Worm (Caenorhabditis elegans) whole organism, L4 larva: ENCODE measurements around the gene cnnm-3.

Experiments
- F10B5.3 ChIP-seq: sonication (generic microtip); optimal IDR thresholded peaks from 2 replicates; lab custom pipeline; 2016; ENCODE audit warnings: mild to moderate bottlenecking, missing genetic modification characterization, missing compliant biosample characterization
- F26F4.8 ChIP-seq: fragments of 200-800 bp; sonication (Bioruptor generic); conservative IDR thresholded peaks from 2 replicates; pipeline ENCODE4 v1.3.6; 2022; ENCODE audit warnings: missing genetic modification characterization, missing compliant biosample characterization
- F44E2.7 ChIP-seq: fragments of 200-800 bp; sonication (Bioruptor generic); IDR thresholded peaks from 2 replicates; pipeline ENCODE4 v2.1.2; 2022; ENCODE audit warnings: missing genetic modification characterization, missing compliant biosample characterization
- T26A8.4 ChIP-seq: fragments of 200-800 bp; sonication (Bioruptor generic); IDR thresholded peaks from 2 replicates; pipeline ENCODE4 v1.3.6; 2022; ENCODE audit warnings: missing genetic modification characterization, missing compliant biosample characterization
- Y48G9A.11 ChIP-seq: fragments of 200-800 bp; sonication (Bioruptor generic); IDR thresholded peaks from 2 replicates; pipeline ENCODE4 v1.3.6; 2022; ENCODE audit warnings: missing genetic modification reagents, missing genetic modification characterization, missing compliant biosample characterization
- ZK337.2 ChIP-seq: fragments of 200-800 bp; sonication (Bioruptor generic); IDR thresholded peaks from 2 replicates; pipeline ENCODE4 v1.3.6; 2022; ENCODE audit warnings: missing genetic modification reagents, missing genetic modification characterization, missing compliant biosample characterization
- aha-1 ChIP-seq: fragments of 150-350 bp; peaks from one replicate; lab custom pipeline; 2014; ENCODE audit warnings: missing biosample characterization, missing genetic modification characterization
- ama-1 ChIP-seq: fragments of 150-350 bp; optimal IDR thresholded peaks from 2 replicates; lab custom pipeline; 2014; ENCODE audit warnings: inconsistent platforms, mixed read lengths
- attf-4 ChIP-seq: sonication (generic microtip); optimal IDR thresholded peaks from 3 replicates; lab custom pipeline; 2017; ENCODE audit warnings: missing biosample characterization, missing genetic modification characterization
- ceh-20 ChIP-seq: fragments of 200-800 bp; sonication (Bioruptor generic); IDR thresholded peaks from 2 replicates; pipeline ENCODE4 v1.3.6; 2022; ENCODE audit warnings: missing genetic modification reagents, missing genetic modification characterization, missing compliant biosample characterization
- ceh-62 ChIP-seq: sonication (generic microtip); optimal IDR thresholded peaks from 2 replicates; lab custom pipeline; 2017; ENCODE audit warnings: missing biosample characterization, missing genetic modification characterization
- daf-16 ChIP-seq, 3 experiments: sonication (generic microtip); optimal IDR thresholded peaks; 2 replicates each; lab custom pipeline; 2016 to 2017; ENCODE audit warnings: missing genetic modification characterization in 3 of 3, missing genetic modification reagents in 3 of 3, mild to moderate bottlenecking in 2 of 3, missing compliant biosample characterization in 2 of 3, missing biosample characterization in 1 of 3, moderate library complexity in 1 of 3
- daf-19 ChIP-seq: fragments of 200-800 bp; sonication (Bioruptor generic); conservative IDR thresholded peaks from 2 replicates; pipeline ENCODE4 v1.3.6; 2022; ENCODE audit warnings: missing genetic modification characterization, missing compliant biosample characterization
- dmd-6 ChIP-seq: fragments of 200-800 bp; sonication (Bioruptor generic); IDR thresholded peaks from 2 replicates; pipeline ENCODE4 v1.3.6; 2022; ENCODE audit warnings: missing genetic modification reagents, missing genetic modification characterization, missing compliant biosample characterization
- dmd-8 ChIP-seq: fragments of 200-800 bp; sonication (Bioruptor generic); IDR thresholded peaks from 2 replicates; pipeline ENCODE4 v1.3.6; 2022; ENCODE audit warnings: missing genetic modification characterization, missing compliant biosample characterization
- dve-1 ChIP-seq: sonication (generic microtip); optimal IDR thresholded peaks from 2 replicates; lab custom pipeline; 2017; ENCODE audit warnings: antibody characterized with exemption, mild to moderate bottlenecking, missing genetic modification characterization, missing compliant biosample characterization; ENCODE audit not compliant: insufficient read depth
- egl-43 ChIP-seq: fragments of 200-800 bp; sonication (Bioruptor generic); IDR thresholded peaks from 2 replicates; pipeline ENCODE4 v1.3.6; 2022; ENCODE audit warnings: missing genetic modification reagents, missing genetic modification characterization, missing compliant biosample characterization
- hlh-11 ChIP-seq: fragments of 200-800 bp; sonication (Bioruptor generic); optimal IDR thresholded peaks from 2 replicates; lab custom pipeline; 2018; ENCODE audit warnings: mild to moderate bottlenecking, missing genetic modification characterization, missing compliant biosample characterization
- hmg-1.1 ChIP-seq: fragments of 200-800 bp; sonication (Bioruptor generic); IDR thresholded peaks from 2 replicates; pipeline ENCODE4 v1.3.6; 2022; ENCODE audit warnings: missing genetic modification reagents, missing genetic modification characterization, missing compliant biosample characterization
- jun-1 ChIP-seq: fragments of 150-350 bp; optimal IDR thresholded peaks from 2 replicates; lab custom pipeline; 2014; ENCODE audit warnings: missing biosample characterization, missing genetic modification reagents, missing genetic modification characterization
- lin-15B ChIP-seq: fragments of 150-350 bp; sonication (generic microtip); optimal IDR thresholded peaks from 3 replicates; lab custom pipeline; 2014; ENCODE audit warnings: missing biosample characterization, missing genetic modification characterization
- lin-39 ChIP-seq: fragments of 150-350 bp; optimal IDR thresholded peaks from 2 replicates; lab custom pipeline; 2014; ENCODE audit warnings: missing biosample characterization, missing genetic modification reagents, missing genetic modification characterization
- lir-3 ChIP-seq: sonication (generic microtip); optimal IDR thresholded peaks from 2 replicates; lab custom pipeline; 2016; ENCODE audit warnings: mild to moderate bottlenecking, missing genetic modification characterization, missing compliant biosample characterization
- lsy-2 ChIP-seq, 2 experiments: fragments of 150-350 bp in 1 of 2; sonication (generic microtip) in 1 of 2; optimal IDR thresholded peaks; 2 replicates each; lab custom pipeline; 2014 to 2017; ENCODE audit warnings: missing biosample characterization in 2 of 2, missing genetic modification characterization in 2 of 2
- madf-9 ChIP-seq: fragments of 200-800 bp; sonication (Bioruptor generic); conservative IDR thresholded peaks from 2 replicates; pipeline ENCODE4 v1.3.6; 2022; ENCODE audit warnings: missing genetic modification reagents, missing genetic modification characterization, missing compliant biosample characterization
- mdt-29 ChIP-seq: fragments of 200-800 bp; sonication (Bioruptor generic); IDR thresholded peaks from 2 replicates; pipeline ENCODE4 v1.3.6; 2022; ENCODE audit warnings: missing genetic modification reagents, missing genetic modification characterization, missing compliant biosample characterization
- mes-2 ChIP-seq: sonication (generic microtip); optimal IDR thresholded peaks from 2 replicates; lab custom pipeline; 2016; ENCODE audit warnings: missing genotype, mild to moderate bottlenecking, missing genetic modification characterization, missing compliant biosample characterization; ENCODE audit not compliant: poor library complexity, severe bottlenecking
- mxl-2 ChIP-seq: fragments of 200-800 bp; sonication (Bioruptor generic); conservative IDR thresholded peaks from 2 replicates; pipeline ENCODE4 v1.3.6; 2022; ENCODE audit warnings: missing genetic modification reagents, missing genetic modification characterization, missing compliant biosample characterization
- mxl-3 ChIP-seq: fragments of 200-800 bp; sonication (Bioruptor generic); optimal IDR thresholded peaks from 2 replicates; lab custom pipeline; 2018; ENCODE audit warnings: mild to moderate bottlenecking, missing genetic modification characterization, missing compliant biosample characterization
- nhr-10 ChIP-seq: fragments of 150-350 bp; optimal IDR thresholded peaks from 2 replicates; lab custom pipeline; 2014; ENCODE audit warnings: missing biosample characterization, missing genetic modification characterization
- nhr-102 ChIP-seq: sonication (generic microtip); optimal IDR thresholded peaks from 2 replicates; lab custom pipeline; 2016; ENCODE audit warnings: mild to moderate bottlenecking, missing genetic modification characterization, moderate library complexity, missing compliant biosample characterization
- nhr-11 ChIP-seq: fragments of 150-350 bp; optimal IDR thresholded peaks from 2 replicates; lab custom pipeline; 2014; ENCODE audit warnings: missing biosample characterization, missing genetic modification characterization
- nhr-25 ChIP-seq: sonication (generic microtip); optimal IDR thresholded peaks from 2 replicates; lab custom pipeline; 2017; ENCODE audit warnings: missing genetic modification characterization, mild to moderate bottlenecking, missing compliant biosample characterization, antibody characterized with exemption, moderate library complexity, borderline replicate concordance; ENCODE audit not compliant: insufficient read depth
- nhr-42 ChIP-seq: fragments of 200-800 bp; sonication (Bioruptor generic); IDR thresholded peaks from 2 replicates; pipeline ENCODE4 v1.3.6; 2022; ENCODE audit warnings: missing genetic modification characterization, missing compliant biosample characterization
- nhr-76 ChIP-seq: fragments of 150-350 bp; optimal IDR thresholded peaks from 2 replicates; lab custom pipeline; 2014; ENCODE audit warnings: missing biosample characterization, missing genetic modification characterization
- saeg-2 ChIP-seq: fragments of 200-800 bp; sonication (Bioruptor generic); IDR thresholded peaks from 2 replicates; pipeline ENCODE4 v1.3.6; 2022; ENCODE audit warnings: missing genetic modification reagents, missing genetic modification characterization, missing compliant biosample characterization
- set-16 ChIP-seq: fragments of 200-800 bp; sonication (Bioruptor generic); IDR thresholded peaks from 2 replicates; pipeline ENCODE4 v1.3.6; 2022; ENCODE audit warnings: missing genetic modification reagents, missing genetic modification characterization, missing compliant biosample characterization
- skn-1 ChIP-seq: fragments of 150-350 bp; optimal IDR thresholded peaks from 2 replicates; lab custom pipeline; 2014; ENCODE audit warnings: missing biosample characterization, missing genetic modification characterization
- tra-1 ChIP-seq: fragments of 200-800 bp; sonication (Bioruptor generic); IDR thresholded peaks from 2 replicates; pipeline ENCODE4 v1.3.6; 2022; ENCODE audit warnings: missing genetic modification reagents, missing genetic modification characterization, missing compliant biosample characterization
- unc-62 ChIP-seq, 3 experiments: fragments of 150-350 bp in 1 of 3; sonication (generic microtip); optimal IDR thresholded peaks in 2 of 3; peaks in 1 of 3; 1 replicate in 1 of 3; 2 replicates in 2 of 3; lab custom pipeline; 2014 to 2017; ENCODE audit warnings: missing biosample characterization in 3 of 3, missing genetic modification characterization in 3 of 3, missing genetic modification reagents in 3 of 3, missing genotype in 1 of 3
- zfp-3 ChIP-seq: fragments of 200-800 bp; sonication (Bioruptor generic); conservative IDR thresholded peaks from 2 replicates; pipeline ENCODE4 v1.3.6; 2022; ENCODE audit warnings: missing genetic modification reagents, missing genetic modification characterization, missing compliant biosample characterization

cnnm-3 gene

ce11 chrX:3045466-3045865 lies at the start of gene cnnm-3:
Gene cnnm-3 (minus strand): TSS chrX:3045847.
- TF ChIP-seq tra-1 (GFP tag; lab: Robert Waterston, UW) (0 out of 2 replicates have a peak, but pooled peaks have one; percentile 5), set-16 (GFP tag; lab: Robert Waterston, UW) (no peak), hlh-11 (peak; percentile 19), ceh-62 (tag; lab: Kevin White, UChicago) (no peak), dmd-6 (GFP tag; lab: Robert Waterston, UW) (peak; percentile 74)

DNA sequence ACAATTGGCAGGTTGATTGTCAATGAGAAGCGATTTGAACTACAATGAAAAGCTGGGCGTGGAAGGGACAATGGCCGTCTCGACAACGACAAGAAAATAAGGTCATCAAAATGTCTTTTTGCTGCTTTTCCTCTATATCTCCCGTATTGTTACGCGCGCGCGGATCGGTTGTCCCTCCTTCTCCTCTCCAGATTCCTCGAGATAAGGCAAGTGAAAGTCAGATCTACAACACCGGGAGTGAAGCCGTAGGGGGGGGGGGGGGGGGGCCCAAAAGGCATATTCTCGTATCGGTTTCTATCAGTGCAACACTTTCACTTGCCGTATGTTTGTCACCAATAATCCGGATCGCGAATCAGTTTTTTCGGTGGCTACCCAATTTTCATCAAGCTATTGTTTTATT lies 48.7 kb upstream of the cnnm-3 start, which contains the start of gene wrt-2:
wrt-2 (minus strand) TSS at position 46 of the 400 bp plus-strand sequence.
- TF ChIP-seq lin-15B (no peak), jun-1 (no peak), mes-2 (no peak), lin-39 (tag; lab: Kevin White, UChicago) (no peak), nhr-11 (tag; lab: Kevin White, UChicago) (no peak), madf-9 (no peak), nhr-10 (no peak), mxl-2 (GFP tag; lab: Robert Waterston, UW) (no peak), hmg-1.1 (GFP tag; lab: Robert Waterston, UW) (no peak), Y48G9A.11 (GFP tag; lab: Robert Waterston, UW) (no peak), lsy-2 (tag; optimal IDR thresholded peaks at IDR 0.05; lab: Kevin White, UChicago) (no peak), T26A8.4 (no peak), hlh-11 (peak; percentile 9), lir-3 (tag; lab: Kevin White, UChicago) (no peak), tra-1 (GFP tag; lab: Robert Waterston, UW) (no peak), aha-1 (peak; percentile 38), saeg-2 (no peak), daf-16 (GFP tag; optimal IDR thresholded peaks at IDR 0.05; lab: Kevin White, UChicago) (no peak), daf-16 (tag; optimal IDR thresholded peaks at IDR 0.05; lab: Kevin White, UChicago) (no peak), nhr-76 (no peak), nhr-102 (tag; lab: Kevin White, UChicago) (no peak), ama-1 (lab: Kevin White, UChicago) (no peak), dve-1 (tag; lab: Kevin White, UChicago) (no peak), mxl-3 (GFP tag; lab: Kevin White, UChicago) (peak; percentile 24), F26F4.8 (GFP tag; lab: Robert Waterston, UW) (no peak), mdt-29 (no peak), dmd-8 (GFP tag; lab: Robert Waterston, UW) (no peak), set-16 (GFP tag; lab: Robert Waterston, UW) (peak; percentile 49; the same call in 1 of the 2 replicates), F44E2.7 (GFP tag; lab: Robert Waterston, UW) (no peak), attf-4 (no peak), skn-1 (no peak), daf-19 (GFP tag; lab: Robert Waterston, UW) (no peak)

- TF ChIP-seq lin-15B (no peak), hlh-11 (peak; percentile 0), lsy-2 (tag; optimal IDR thresholded peaks at IDR 0.05; lab: Kevin White, UChicago) (peak in 1 of 2 experiments; percentile 15), unc-62 (GFP tag; optimal IDR thresholded peaks at IDR 0.05 in 1 of 2; lab: Kevin White, UChicago) (no peak), unc-62 (tag; optimal IDR thresholded peaks at IDR 0.05; lab: Kevin White, UChicago) (no peak), aha-1 (peak; percentile 71), zfp-3 (GFP tag; lab: Robert Waterston, UW) (no peak), nhr-42 (GFP tag; lab: Robert Waterston, UW) (0 out of 2 replicates have a peak, but pooled peaks have one; percentile 4), nhr-25 (tag; lab: Kevin White, UChicago) (no peak), dmd-8 (GFP tag; lab: Robert Waterston, UW) (peak; percentile 68; the same call in 1 of the 2 replicates), F10B5.3 (tag; lab: Kevin White, UChicago) (no peak), ceh-20 (no peak), egl-43 (GFP tag; lab: Robert Waterston, UW) (peak; percentile 6; the same call in 1 of the 2 replicates), set-16 (GFP tag; lab: Robert Waterston, UW) (peak; percentile 32; the same call in 1 of the 2 replicates), Y48G9A.11 (GFP tag; lab: Robert Waterston, UW) (no peak), madf-9 (no peak), ZK337.2 (GFP tag; lab: Robert Waterston, UW) (no peak), hmg-1.1 (GFP tag; lab: Robert Waterston, UW) (peak; percentile 42; the same call in 1 of the 2 replicates), daf-16 (GFP tag; optimal IDR thresholded peaks at IDR 0.05; lab: Kevin White, UChicago) (peak in 1 of 2 experiments; percentile 20), daf-16 (tag; optimal IDR thresholded peaks at IDR 0.05; lab: Kevin White, UChicago) (no peak), T26A8.4 (0 out of 2 replicates have a peak, but pooled peaks have one; percentile 21), ama-1 (lab: Kevin White, UChicago) (peak; percentile 83)
- TF ChIP-seq, all 104 proteins: peak for 11
Observed at ce11 chrX:3092460-3092859, 46.8 kb upstream of the cnnm-3 start.
